Fruit fly (Drosophila melanogaster): Measurements from ENCODE around the gene CG43739.

The CG43739 gene

dm6 chr2L:20885889-20886507, 32.7 kb downstream of the CG43739 start:
- TF ChIP-seq CG1529 (GFP tag; optimal IDR thresholded peaks at IDR 0.05) (no peak), tup (GFP tag; optimal IDR thresholded peaks at IDR 0.05) (no peak), lab (GFP tag; optimal IDR thresholded peaks at IDR 0.05) (peak; percentile 39), ara (GFP tag; IDR thresholded peaks at IDR 0.05) (no peak), bbx (GFP tag; IDR thresholded peaks at IDR 0.05; ENCODE audit: partially characterized antibody) (peak; percentile 32; the same call in 1 of the 2 replicates), Mes4 (GFP tag; optimal IDR thresholded peaks at IDR 0.05) (no peak), wek (GFP tag; optimal IDR thresholded peaks at IDR 0.05) (peak; percentile 11), CG14014 (GFP tag; IDR thresholded peaks at IDR 0.05) (peak; percentile 10; the same call in 1 of the 2 replicates), z (GFP tag; IDR thresholded peaks at IDR 0.05) (0 out of 3 replicates have a peak, but pooled peaks have one; percentile 41), CG31441 (GFP tag; IDR thresholded peaks at IDR 0.05) (no peak), Dbx (GFP tag; IDR thresholded peaks at IDR 0.05) (0 out of 3 replicates have a peak, but pooled peaks have one; percentile 22), CG17186 (GFP tag; optimal IDR thresholded peaks at IDR 0.05) (no peak), sug (tag; optimal IDR thresholded peaks at IDR 0.05) (peak; percentile 53), gem (tag; optimal IDR thresholded peaks at IDR 0.05) (no peak), lov (optimal IDR thresholded peaks at IDR 0.05) (no peak), lov (GFP tag; IDR thresholded peaks at IDR 0.05) (no peak), CG6272 (GFP tag; IDR thresholded peaks at IDR 0.05) (no peak), Jarid2 (GFP tag; optimal IDR thresholded peaks at IDR 0.05) (peak; percentile 40), psq (GFP tag; optimal IDR thresholded peaks at IDR 0.05) (peak; percentile 20), CG12391 (tag; optimal IDR thresholded peaks at IDR 0.05) (no peak), Xrp1 (GFP tag; IDR thresholded peaks at IDR 0.05) (peak; percentile 29; the same call in 1 of the 2 replicates), chinmo (GFP tag; IDR thresholded peaks at IDR 0.05; ENCODE audit: partially characterized antibody) (peak; percentile 90; the same call in 3 of the 4 replicates), dati (GFP tag; IDR thresholded peaks at IDR 0.05) (0 out of 2 replicates have a peak, but pooled peaks have one; percentile 8), Trl (optimal IDR thresholded peaks at IDR 0.05) (peak; percentile 31 to 57), Trl (GFP tag; optimal IDR thresholded peaks at IDR 0.05) (no peak), ro (GFP tag; IDR thresholded peaks at IDR 0.05) (no peak), crp (GFP tag; optimal IDR thresholded peaks at IDR 0.05) (peak in 1 of 2 experiments; percentile 61), mirr (GFP tag; optimal IDR thresholded peaks at IDR 0.05) (no peak), toy (GFP tag; IDR thresholded peaks at IDR 0.05) (no peak), CG4282 (GFP tag; optimal IDR thresholded peaks at IDR 0.05) (no peak), disco-r (GFP tag; optimal IDR thresholded peaks at IDR 0.05) (no peak), Med (GFP tag) (peak; percentile 30), CG7839 (tag; optimal IDR thresholded peaks at IDR 0.05) (no peak), CG42726 (GFP tag; IDR thresholded peaks at IDR 0.05; ENCODE audit: partially characterized antibody) (0 out of 2 replicates have a peak, but pooled peaks have one; percentile 6), Dll (GFP tag; IDR thresholded peaks at IDR 0.05; ENCODE audit: partially characterized antibody) (no peak), Ptx1 (GFP tag; IDR thresholded peaks at IDR 0.05) (no peak), PHDP (tag; optimal IDR thresholded peaks at IDR 0.05) (peak; percentile 26), CkIIα-i1 (GFP tag; IDR thresholded peaks at IDR 0.05) (no peak), jumu (GFP tag; optimal IDR thresholded peaks at IDR 0.05) (no peak), CG9932 (GFP tag; IDR thresholded peaks at IDR 0.05) (no peak), CG2199 (GFP tag; IDR thresholded peaks at IDR 0.05) (0 out of 3 replicates have a peak, but pooled peaks have one; percentile 43), BEAF-32 (GFP tag; optimal IDR thresholded peaks at IDR 0.05) (no peak), danr (GFP tag; IDR thresholded peaks at IDR 0.05) (no peak), CG10565 (GFP tag; optimal IDR thresholded peaks at IDR 0.05) (no peak), Poxn (GFP tag; IDR thresholded peaks at IDR 0.05) (no peak), repo (GFP tag; optimal IDR thresholded peaks at IDR 0.05) (no peak), Aef1 (GFP tag; IDR thresholded peaks at IDR 0.05) (no peak), CG10274 (GFP tag; optimal IDR thresholded peaks at IDR 0.05) (no peak), tin (GFP tag; optimal IDR thresholded peaks at IDR 0.05) (no peak), Pdp1 (GFP tag; optimal IDR thresholded peaks at IDR 0.05) (peak in 1 of 2 experiments; percentile 21)
